Worm (Caenorhabditis elegans): Measurements from ENCODE around the gene kbp-3.
A peak's percentile ranks its signal among the peaks of the same experiment; 100 is the strongest.

DNA sequence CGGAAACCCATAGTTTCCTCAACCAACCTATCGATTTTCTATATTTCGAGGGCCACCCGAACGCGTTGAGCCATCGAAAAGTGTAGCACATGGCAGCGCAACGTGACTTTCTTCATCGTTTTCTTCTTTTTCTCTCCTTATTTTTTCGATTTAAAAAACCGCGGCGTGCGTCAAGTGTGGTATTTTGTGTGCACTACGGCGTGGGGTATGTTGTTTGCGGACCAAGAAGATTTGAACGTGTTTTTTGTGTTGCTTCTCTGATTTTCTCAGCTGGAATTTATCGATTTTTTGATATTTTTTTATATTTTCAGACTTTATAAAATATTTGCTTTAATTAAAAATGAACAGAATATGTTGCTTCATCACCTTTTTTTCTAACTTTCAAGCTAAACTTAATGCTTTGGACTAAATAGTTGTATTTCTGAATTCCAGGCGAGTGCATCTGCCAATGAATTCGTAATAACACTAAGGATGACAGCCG is 31.9 kb downstream of the kbp-3 start, which contains the start of the genes agl-1 and pfs-2:
- no peak for TF ChIP-seq ama-1 (optimal IDR thresholded peaks at IDR 0.05)
- no peak for TF ChIP-seq ztf-4 (tag; optimal IDR thresholded peaks at IDR 0.05)
- peak; percentile 84 for TF ChIP-seq snpc-4 (tag; optimal IDR thresholded peaks at IDR 0.05)
- TF ChIP-seq ceh-9 (tag; optimal IDR thresholded peaks at IDR 0.05): no peak
- no peak for TF ChIP-seq nhr-11 (tag; optimal IDR thresholded peaks at IDR 0.05)
- TF ChIP-seq zag-1 (tag; optimal IDR thresholded peaks at IDR 0.05): peak; percentile 4
- no peak for TF ChIP-seq elt-3 (tag; optimal IDR thresholded peaks at IDR 0.05)
